Fruit fly (Drosophila melanogaster): Measurements from ENCODE around the gene CG18493.

The CG18493 gene

DNA sequence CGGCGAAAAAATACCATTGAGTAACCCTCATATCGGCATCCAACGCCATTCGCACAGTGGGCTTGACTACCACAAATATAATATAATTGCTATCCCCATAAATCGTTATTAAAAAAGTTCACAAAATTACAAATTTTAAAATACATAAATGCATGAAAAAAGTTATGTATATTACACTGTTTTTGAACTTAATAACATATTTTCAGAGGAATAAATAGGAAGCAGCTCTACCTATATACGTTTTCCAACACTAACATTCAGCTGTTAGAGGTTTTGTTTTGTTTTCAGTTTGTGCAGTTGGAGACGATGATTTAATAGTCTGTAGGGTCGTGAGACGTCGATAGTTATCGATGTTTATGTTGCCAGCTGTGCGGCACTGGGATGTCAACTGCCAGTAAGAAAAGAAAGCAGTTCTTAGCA is 13.0 kb downstream of the CG18493 start, which contains the start of the genes Ino80 and Aptx (continued):
- TF ChIP-seq CG17612 (GFP tag; IDR thresholded peaks at IDR 0.05): peak; percentile 75
- TF ChIP-seq z (GFP tag; IDR thresholded peaks at IDR 0.05): peak; percentile 49; the same call in 1 of the 3 replicates
- TF ChIP-seq ro (GFP tag; IDR thresholded peaks at IDR 0.05): peak; percentile 88
- TF ChIP-seq Lim3 (GFP tag; IDR thresholded peaks at IDR 0.05): peak; percentile 75
- TF ChIP-seq repo (GFP tag; optimal IDR thresholded peaks at IDR 0.05): peak; percentile 77
- peak; percentile 93 for TF ChIP-seq Atf6 (GFP tag; IDR thresholded peaks at IDR 0.05)
- TF ChIP-seq fd3F (GFP tag; optimal IDR thresholded peaks at IDR 0.05): peak; percentile 89
- peak; percentile 80 for TF ChIP-seq corto (GFP tag; optimal IDR thresholded peaks at IDR 0.05)
- peak; percentile 85 for TF ChIP-seq CG5953 (GFP tag; IDR thresholded peaks at IDR 0.05)
- peak; percentile 93 for TF ChIP-seq cato (GFP tag; optimal IDR thresholded peaks at IDR 0.05; ENCODE audit: borderline replicate concordance)
- peak; percentile 97 for TF ChIP-seq CG15514 (GFP tag; optimal IDR thresholded peaks at IDR 0.05)
- peak; percentile 89 for TF ChIP-seq wdn (GFP tag; IDR thresholded peaks at IDR 0.05)
- TF ChIP-seq Abd-B (GFP tag; optimal IDR thresholded peaks at IDR 0.05): peak; percentile 98
- TF ChIP-seq al (GFP tag; IDR thresholded peaks at IDR 0.05): peak; percentile 93
- peak; percentile 97 for TF ChIP-seq CG16813 (GFP tag; IDR thresholded peaks at IDR 0.05; ENCODE audit: partially characterized antibody)
- TF ChIP-seq CG8089 (GFP tag; optimal IDR thresholded peaks at IDR 0.05): peak; percentile 90
- peak; percentile 93 for TF ChIP-seq CG8388 (GFP tag; optimal IDR thresholded peaks at IDR 0.05)
- peak; percentile 95 for TF ChIP-seq tio (GFP tag; optimal IDR thresholded peaks at IDR 0.05)
- TF ChIP-seq CG15479 (GFP tag; optimal IDR thresholded peaks at IDR 0.05): peak; percentile 10
- peak; percentile 96 for TF ChIP-seq CG34422 (GFP tag; IDR thresholded peaks at IDR 0.05)
- peak; percentile 70 for TF ChIP-seq CG6813 (GFP tag; optimal IDR thresholded peaks at IDR 0.05)
- TF ChIP-seq shn (GFP tag; optimal IDR thresholded peaks at IDR 0.05): peak; percentile 94
- peak; percentile 87 for TF ChIP-seq Myb (GFP tag; optimal IDR thresholded peaks at IDR 0.05)
- TF ChIP-seq CG31224 (GFP tag; IDR thresholded peaks at IDR 0.05): peak; percentile 91
- TF ChIP-seq Hmx (GFP tag; optimal IDR thresholded peaks at IDR 0.05): peak; percentile 85
- TF ChIP-seq run (tag; optimal IDR thresholded peaks at IDR 0.05): peak; percentile 73
- peak; percentile 62 for TF ChIP-seq btn (GFP tag; optimal IDR thresholded peaks at IDR 0.05)
- TF ChIP-seq sna (GFP tag; IDR thresholded peaks at IDR 0.05; ENCODE audit: partially characterized antibody): peak; percentile 86
- TF ChIP-seq lab (GFP tag; optimal IDR thresholded peaks at IDR 0.05): peak; percentile 95
- TF ChIP-seq Ptx1 (GFP tag; IDR thresholded peaks at IDR 0.05): peak; percentile 97
- peak; percentile 90 for TF ChIP-seq CG32767 (GFP tag; IDR thresholded peaks at IDR 0.05)
- peak; percentile 95 for TF ChIP-seq ind (GFP tag; optimal IDR thresholded peaks at IDR 0.05)
- TF ChIP-seq zen2 (GFP tag; IDR thresholded peaks at IDR 0.05; ENCODE audit: partially characterized antibody): peak; percentile 82
- peak; percentile 98 for TF ChIP-seq phol (tag; optimal IDR thresholded peaks at IDR 0.05)
- TF ChIP-seq klu (GFP tag; IDR thresholded peaks at IDR 0.05): peak; percentile 94
- TF ChIP-seq CG12299 (tag; optimal IDR thresholded peaks at IDR 0.05): peak; percentile 79

DNA sequence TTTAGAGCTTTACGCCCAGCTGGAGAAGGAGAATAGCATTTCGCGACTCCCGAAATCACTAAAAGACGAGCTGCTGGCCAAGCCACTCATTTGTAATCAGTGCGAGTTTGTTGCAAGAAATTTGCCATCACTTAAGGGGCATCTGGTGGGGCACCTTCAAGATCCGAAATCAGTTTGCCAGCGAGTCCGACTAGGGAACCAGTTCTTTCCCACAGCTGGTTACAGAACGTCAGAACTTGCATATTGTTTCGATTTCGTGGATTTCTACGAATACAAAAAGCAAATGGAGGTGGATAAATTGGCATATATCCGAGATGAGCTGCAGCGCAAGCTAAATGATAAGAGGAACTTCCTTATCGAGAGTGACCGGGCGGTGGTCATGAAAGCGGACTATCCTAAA is 14.2 kb downstream of the CG18493 start:
- no peak for TF ChIP-seq CG6765 (GFP tag; optimal IDR thresholded peaks at IDR 0.05)
- TF ChIP-seq Scr (GFP tag; IDR thresholded peaks at IDR 0.05; ENCODE audit: partially characterized antibody): peak; percentile 34
- no peak for TF ChIP-seq CG2875 (GFP tag; optimal IDR thresholded peaks at IDR 0.05)
- TF ChIP-seq CG13775 (GFP tag; optimal IDR thresholded peaks at IDR 0.05): no peak
- no peak for TF ChIP-seq CG30403 (GFP tag; optimal IDR thresholded peaks at IDR 0.05)
- peak; percentile 24 for TF ChIP-seq Sry-β (GFP tag; optimal IDR thresholded peaks at IDR 0.05)
- TF ChIP-seq sna (GFP tag; IDR thresholded peaks at IDR 0.05; ENCODE audit: partially characterized antibody): peak; percentile 48; the same call in 1 of the 2 replicates
- 0 out of 3 replicates have a peak, but pooled peaks have one; percentile 22 for TF ChIP-seq zen2 (GFP tag; IDR thresholded peaks at IDR 0.05; ENCODE audit: partially characterized antibody)
- TF ChIP-seq Nf-YC (tag; optimal IDR thresholded peaks at IDR 0.05): no peak
- TF ChIP-seq CG15514 (GFP tag; optimal IDR thresholded peaks at IDR 0.05): peak; percentile 98
- no peak for TF ChIP-seq slp2 (GFP tag; optimal IDR thresholded peaks at IDR 0.05)
- peak; percentile 36; the same call in 1 of the 2 replicates for TF ChIP-seq CG6689 (GFP tag; IDR thresholded peaks at IDR 0.05)
- TF ChIP-seq stwl (tag; optimal IDR thresholded peaks at IDR 0.05): peak; percentile 42
- TF ChIP-seq CG2199 (GFP tag; IDR thresholded peaks at IDR 0.05): 0 out of 3 replicates have a peak, but pooled peaks have one; percentile 17
- TF ChIP-seq bbx (GFP tag; IDR thresholded peaks at IDR 0.05; ENCODE audit: partially characterized antibody): 0 out of 2 replicates have a peak, but pooled peaks have one; percentile 23
- peak; percentile 66; the same call in 2 of the 3 replicates for TF ChIP-seq CG6175 (GFP tag; IDR thresholded peaks at IDR 0.05)
- peak; percentile 63 for TF ChIP-seq MBD-R2 (GFP tag; IDR thresholded peaks at IDR 0.05)
- peak; percentile 16 for TF ChIP-seq pzg (GFP tag; optimal IDR thresholded peaks at IDR 0.05)
